Fruit fly (Drosophila melanogaster) whole organism: ENCODE data around the gene CG18473.
A peak's percentile ranks its signal among the peaks of the same experiment; 100 is the strongest.

Experiments used
- CG8478 ChIP-seq: fragments of >200 bp; optimal IDR thresholded peaks from 2 replicates; lab custom pipeline; 2018; ENCODE audit warnings: inconsistent platforms
- Dll ChIP-seq: fragments of >200 bp; optimal IDR thresholded peaks from 2 replicates; lab custom pipeline; 2017
- EcR ChIP-seq, 2 experiments: fragments of >200 bp; optimal IDR thresholded peaks; 2 replicates each; lab custom pipeline; 2017; ENCODE audit warnings: missing biosample characterization in 2 of 2, missing genetic modification characterization in 2 of 2, missing genetic modification reagents in 2 of 2
- pan ChIP-seq: fragments of >200 bp; optimal IDR thresholded peaks from 2 replicates; lab custom pipeline; 2017
- psq ChIP-seq: fragments of >200 bp; optimal IDR thresholded peaks from 2 replicates; lab custom pipeline; 2017
- usp ChIP-seq: fragments of >200 bp; optimal IDR thresholded peaks from 2 replicates; lab custom pipeline; 2017; ENCODE audit warnings: missing biosample characterization, missing genetic modification characterization, mixed read lengths

Gene CG18473

dm6 chr3R:9349267-9349820 lies 13.8 kb upstream of the CG18473 start:
- no peak for TF ChIP-seq pan (lab: Kevin White, UChicago)
- no peak for TF ChIP-seq psq (lab: Kevin White, UChicago)
- no peak for TF ChIP-seq usp (GFP tag; lab: Kevin White, UChicago)
- no peak for TF ChIP-seq CG8478
- TF ChIP-seq Dll (lab: Kevin White, UChicago), result no peak
- TF ChIP-seq EcR (GFP tag; optimal IDR thresholded peaks at IDR 0.05; lab: Kevin White, UChicago), result no peak

dm6 chr3R:9350561-9351379 lies 12.3 kb upstream of the CG18473 start:
- TF ChIP-seq pan (lab: Kevin White, UChicago) (peak; percentile 28), CG8478 (no peak)

- TF ChIP-seq psq (lab: Kevin White, UChicago), result no peak
- no peak for TF ChIP-seq usp (GFP tag; lab: Kevin White, UChicago)
- TF ChIP-seq Dll (lab: Kevin White, UChicago), result no peak
- no peak for TF ChIP-seq EcR (GFP tag; optimal IDR thresholded peaks at IDR 0.05; lab: Kevin White, UChicago)
- no peak for TF ChIP-seq pan (lab: Kevin White, UChicago)
- TF ChIP-seq CG8478, result no peak
Measured at dm6 chr3R:9351415-9352379, 11.4 kb upstream of the CG18473 start.

DNA sequence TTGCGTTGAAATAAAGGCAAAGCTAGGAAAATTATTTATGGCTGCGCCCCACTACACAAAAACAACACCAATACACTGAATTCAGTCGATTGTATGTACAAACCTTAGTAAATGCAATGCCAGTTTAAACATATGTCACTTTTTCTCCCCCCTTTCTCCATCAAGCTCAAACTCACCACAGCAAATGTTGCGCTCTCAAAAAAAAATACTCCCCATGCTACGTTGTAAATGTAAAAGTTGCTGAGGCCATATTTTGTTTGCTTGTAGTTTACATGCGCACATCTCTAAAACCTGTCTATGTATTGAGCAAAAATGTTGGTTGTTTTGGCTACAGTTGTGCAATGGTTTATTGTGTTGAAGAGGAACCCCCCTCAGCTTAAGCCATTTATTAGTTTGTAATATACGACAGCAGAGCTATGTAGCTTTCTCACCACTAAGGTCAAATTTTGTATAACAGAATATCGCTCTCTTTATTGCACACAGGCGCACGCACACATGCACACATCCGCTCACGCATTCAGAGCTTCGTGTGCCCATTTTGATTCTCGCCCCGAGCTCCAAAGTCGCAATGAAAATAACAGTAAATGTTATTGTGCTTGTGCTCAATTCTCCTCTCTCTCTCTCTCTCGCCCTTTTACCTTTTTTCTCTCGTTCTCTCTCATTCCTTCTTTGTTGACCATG lies 10.4 kb upstream of the CG18473 start:
- TF ChIP-seq CG8478, result no peak
- no peak for TF ChIP-seq EcR (GFP tag; optimal IDR thresholded peaks at IDR 0.05; lab: Kevin White, UChicago)
- TF ChIP-seq usp (GFP tag; lab: Kevin White, UChicago), result no peak
- no peak for TF ChIP-seq psq (lab: Kevin White, UChicago)

- TF ChIP-seq EcR (GFP tag; optimal IDR thresholded peaks at IDR 0.05; lab: Kevin White, UChicago) (no peak), CG8478 (no peak), usp (GFP tag; lab: Kevin White, UChicago) (no peak), psq (lab: Kevin White, UChicago) (no peak), pan (lab: Kevin White, UChicago) (no peak), Dll (lab: Kevin White, UChicago) (no peak)
Measured at dm6 chr3R:9353276-9353652, 9.8 kb upstream of the CG18473 start.

DNA sequence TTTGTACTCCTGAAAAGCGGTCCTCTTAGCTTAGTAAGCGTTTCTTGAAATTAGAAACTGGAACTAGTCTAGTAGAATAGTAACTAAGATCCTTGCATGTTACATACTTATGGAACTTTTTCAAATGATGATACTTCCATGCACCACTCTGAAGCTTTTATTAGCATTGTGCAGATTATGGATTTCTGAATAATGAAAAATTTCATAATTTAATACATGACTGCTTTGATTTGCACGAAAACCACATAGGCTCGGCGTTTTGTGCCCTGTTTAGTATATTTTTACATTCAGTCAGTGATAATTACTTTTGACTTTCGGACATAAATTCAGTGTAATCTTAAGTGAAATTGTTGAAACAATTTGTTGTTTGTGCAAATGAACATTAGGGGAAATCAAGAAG lies 7.9 kb upstream of the CG18473 start, which contains the start of gene CG43675:
Gene CG43675 (plus strand): TSS at position 301 of the 400 bp plus-strand sequence.
- TF ChIP-seq pan (lab: Kevin White, UChicago), result no peak
- TF ChIP-seq Dll (lab: Kevin White, UChicago), result no peak
- TF ChIP-seq psq (lab: Kevin White, UChicago), result no peak
- no peak for TF ChIP-seq CG8478
- TF ChIP-seq usp (GFP tag; lab: Kevin White, UChicago), result no peak
- TF ChIP-seq EcR (GFP tag; optimal IDR thresholded peaks at IDR 0.05; lab: Kevin White, UChicago), result no peak

DNA sequence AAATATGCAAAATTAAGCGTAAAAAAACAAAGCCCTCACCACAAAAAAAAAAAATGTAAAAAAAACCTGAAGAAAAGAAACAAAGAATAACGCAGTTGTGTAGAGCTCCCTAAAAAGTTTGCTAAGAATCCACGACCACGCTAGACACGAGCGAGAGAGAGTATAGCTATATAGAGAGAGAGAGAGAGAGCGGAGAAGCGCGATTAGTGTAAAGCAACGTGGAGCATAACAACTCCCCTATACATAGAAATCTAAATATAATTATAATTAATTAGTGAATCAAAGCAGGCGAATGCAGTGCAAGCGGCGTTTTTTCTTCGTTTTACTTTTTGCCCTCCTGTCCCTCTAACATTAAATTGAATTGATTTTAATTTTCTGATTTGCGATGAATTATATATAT lies 3.7 kb upstream of the CG18473 start:
- no peak for TF ChIP-seq EcR (GFP tag; optimal IDR thresholded peaks at IDR 0.05; lab: Kevin White, UChicago)
- no peak for TF ChIP-seq Dll (lab: Kevin White, UChicago)
- TF ChIP-seq pan (lab: Kevin White, UChicago), result no peak
- TF ChIP-seq psq (lab: Kevin White, UChicago), result no peak
- no peak for TF ChIP-seq CG8478
- no peak for TF ChIP-seq usp (GFP tag; lab: Kevin White, UChicago)

DNA sequence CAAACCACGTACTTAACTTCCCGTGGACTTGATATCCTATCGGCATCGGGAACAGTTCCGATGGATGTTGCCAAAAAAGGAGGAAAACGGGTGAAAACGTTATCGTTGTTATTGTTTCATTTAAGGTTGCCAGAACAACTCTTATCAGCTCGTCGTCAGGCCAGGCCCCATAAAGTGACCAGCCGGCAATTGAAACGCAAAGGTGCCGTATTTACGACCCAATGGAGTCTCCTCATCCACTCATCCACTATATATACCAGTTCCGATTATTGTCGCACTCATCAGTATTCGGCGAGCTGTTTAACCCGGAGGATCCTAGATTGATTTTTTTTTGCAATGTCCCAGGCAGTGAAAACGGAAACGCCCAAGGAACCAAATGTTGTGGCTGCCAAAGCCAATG lies 2.0 kb downstream of the CG18473 start, which contains the start of gene Srr:
Gene Srr (plus strand): TSS at position 278 of the 400 bp plus-strand sequence.
- TF ChIP-seq usp (GFP tag; lab: Kevin White, UChicago) (no peak), Dll (lab: Kevin White, UChicago) (no peak), CG8478 (no peak), pan (lab: Kevin White, UChicago) (no peak), psq (lab: Kevin White, UChicago) (no peak), EcR (GFP tag; optimal IDR thresholded peaks at IDR 0.05; lab: Kevin White, UChicago) (no peak)

DNA sequence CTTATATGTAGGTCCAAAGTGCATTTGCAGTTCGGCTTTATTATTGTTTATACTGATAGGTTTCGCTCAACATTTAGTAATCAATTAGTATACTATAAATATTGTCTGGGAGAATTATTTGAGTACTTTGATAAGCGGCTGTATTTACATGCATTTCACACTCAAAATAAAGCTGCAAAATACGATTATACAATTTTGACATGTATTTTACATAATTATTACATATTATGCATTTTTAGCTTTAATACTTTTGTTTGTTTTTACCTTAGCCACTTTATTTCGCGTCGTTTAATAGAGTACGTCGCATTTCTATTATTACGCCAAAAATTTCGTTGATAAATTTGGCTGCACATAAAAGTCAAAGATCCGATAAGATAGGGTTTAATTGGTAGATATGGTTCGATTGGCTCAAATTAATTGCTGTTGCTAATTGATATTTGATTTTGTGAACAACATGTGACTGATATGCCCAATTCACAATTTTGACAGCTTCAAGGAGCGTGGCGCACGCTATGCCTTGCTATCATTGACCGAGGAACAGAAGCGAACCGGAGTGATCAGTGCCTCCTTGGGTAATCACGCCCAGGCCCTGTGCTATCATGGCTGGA lies 2.9 kb downstream of the CG18473 start:
- TF ChIP-seq psq (lab: Kevin White, UChicago) (no peak), Dll (lab: Kevin White, UChicago) (no peak), pan (lab: Kevin White, UChicago) (no peak), usp (GFP tag; lab: Kevin White, UChicago) (no peak), EcR (GFP tag; optimal IDR thresholded peaks at IDR 0.05; lab: Kevin White, UChicago) (no peak), CG8478 (no peak)

dm6 chr3R:9370413-9370812 lies 7.3 kb downstream of the CG18473 start:
- TF ChIP-seq CG8478 (no peak), usp (GFP tag; lab: Kevin White, UChicago) (no peak)
